Worm (Caenorhabditis elegans): ENCODE results near the gene apl-1.
A peak's percentile ranks its signal among the peaks of the same experiment; 100 is the strongest.

DNA sequence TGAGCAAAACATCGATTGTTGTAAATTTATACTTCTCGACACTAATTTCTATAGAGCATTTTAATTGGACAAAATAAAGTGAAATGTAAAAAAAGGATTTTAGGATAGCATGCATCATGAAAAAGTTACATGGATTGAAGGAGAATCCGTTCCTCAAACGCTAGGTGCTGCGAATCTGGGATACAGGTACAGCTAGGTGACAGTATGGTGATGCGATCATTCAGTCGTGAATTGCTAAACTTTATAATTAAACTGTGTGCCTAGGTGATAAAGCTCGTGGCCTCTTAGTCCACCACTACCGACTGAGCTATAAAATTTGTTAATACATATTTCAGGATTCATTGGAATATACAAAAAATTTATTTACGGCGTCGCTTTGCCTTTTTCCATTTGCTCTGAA is 50.1 kb downstream of the apl-1 start:
- no peak for TF ChIP-seq nhr-67 (tag; optimal IDR thresholded peaks at IDR 0.05)
- TF ChIP-seq nfya-1 (tag; optimal IDR thresholded peaks at IDR 0.05; ENCODE audit: insufficient read depth): no peak
- TF ChIP-seq nhr-11 (tag; optimal IDR thresholded peaks at IDR 0.05): no peak
- no peak for TF ChIP-seq zag-1 (tag; optimal IDR thresholded peaks at IDR 0.05)
- TF ChIP-seq elt-3 (tag; optimal IDR thresholded peaks at IDR 0.05): no peak
- TF ChIP-seq nhr-28 (tag; optimal IDR thresholded peaks at IDR 0.05): no peak
- TF ChIP-seq ama-1 (optimal IDR thresholded peaks at IDR 0.05): peak; percentile 41
- TF ChIP-seq snpc-4 (tag; optimal IDR thresholded peaks at IDR 0.05): no peak
- TF ChIP-seq lin-15B (tag; optimal IDR thresholded peaks at IDR 0.05): no peak
- no peak for TF ChIP-seq nhr-12 (tag; optimal IDR thresholded peaks at IDR 0.05)
- no peak for TF ChIP-seq lin-39 (tag; optimal IDR thresholded peaks at IDR 0.05)
- TF ChIP-seq daf-12 (tag; optimal IDR thresholded peaks at IDR 0.05): no peak
- no peak for TF ChIP-seq pqm-1 (tag; optimal IDR thresholded peaks at IDR 0.05)

Data from whole organism, L3 larva.